Fruit fly (Drosophila melanogaster) whole organism, embryonic: Measurements from ENCODE around the gene UbcE2H.

Experiments
- Abd-B ChIP-seq: fragments of 200-800 bp; sonication (Bioruptor generic); optimal IDR thresholded peaks from 2 replicates; lab custom pipeline; 2018; ENCODE audit warnings: missing biosample characterization, mild to moderate bottlenecking, missing genetic modification characterization, moderate library complexity
- Aef1 ChIP-seq: fragments of 200-800 bp; sonication (Bioruptor generic); IDR thresholded peaks from 3 replicates; pipeline ENCODE4 v1.3.6; 2022; ENCODE audit warnings: missing biosample characterization, missing genetic modification characterization
- BEAF-32 ChIP-seq: fragments of 200-800 bp; sonication (Bioruptor generic); optimal IDR thresholded peaks from 3 replicates; lab custom pipeline; 2017; ENCODE audit warnings: missing biosample characterization, missing genetic modification characterization, mild to moderate bottlenecking, moderate library complexity, missing genetic modification reagents
- BtbVII ChIP-seq: fragments of 200-800 bp; sonication (Bioruptor generic); optimal IDR thresholded peaks from 3 replicates; lab custom pipeline; 2017; ENCODE audit warnings: missing biosample characterization, mild to moderate bottlenecking, missing genetic modification characterization
- CG10654 ChIP-seq: fragments of 200-800 bp; sonication (Bioruptor generic); optimal IDR thresholded peaks from 2 replicates; lab custom pipeline; 2016; ENCODE audit warnings: missing biosample characterization, missing genetic modification characterization
- CG12299 ChIP-seq: fragments of 200-800 bp; sonication (Bioruptor generic); optimal IDR thresholded peaks from 2 replicates; lab custom pipeline; 2018; ENCODE audit warnings: missing biosample characterization, mild to moderate bottlenecking, missing genetic modification characterization
- CG14014 ChIP-seq: fragments of 200-800 bp; sonication (Bioruptor generic); IDR thresholded peaks from 2 replicates; pipeline ENCODE4 v1.3.6; 2022; ENCODE audit warnings: missing biosample characterization, missing genetic modification characterization
- CG15514 ChIP-seq: fragments of 200-800 bp; sonication (Bioruptor generic); optimal IDR thresholded peaks from 3 replicates; lab custom pipeline; 2017; ENCODE audit warnings: missing biosample characterization, missing genetic modification characterization, mild to moderate bottlenecking, moderate library complexity, missing genetic modification reagents
- CG1602 ChIP-seq: fragments of 200-800 bp; sonication (Bioruptor generic); optimal IDR thresholded peaks from 3 replicates; lab custom pipeline; 2016; ENCODE audit warnings: missing biosample characterization, missing genetic modification characterization
- CG2129 ChIP-seq: fragments of 200-800 bp; sonication (Bioruptor generic); IDR thresholded peaks from 2 replicates; pipeline ENCODE4 v1.3.6; 2022; ENCODE audit warnings: missing biosample characterization, missing genetic modification characterization; ENCODE audit not compliant: partially characterized antibody
- CG30403 ChIP-seq: fragments of 200-800 bp; sonication (Bioruptor generic); optimal IDR thresholded peaks from 3 replicates; lab custom pipeline; 2016; ENCODE audit warnings: missing biosample characterization, missing genetic modification characterization
- CG31224 ChIP-seq: fragments of 200-800 bp; sonication (Bioruptor generic); IDR thresholded peaks from 2 replicates; pipeline ENCODE4 v1.3.6; 2022; ENCODE audit warnings: missing biosample characterization, missing genetic modification characterization
- CG31441 ChIP-seq: fragments of 200-800 bp; sonication (Bioruptor generic); IDR thresholded peaks from 2 replicates; pipeline ENCODE4 v1.3.6; 2022; ENCODE audit warnings: missing biosample characterization, missing genetic modification characterization
- CG34224 ChIP-seq: fragments of 200-800 bp; sonication (Bioruptor generic); IDR thresholded peaks from 3 replicates; pipeline ENCODE4 v1.3.6; 2022; ENCODE audit warnings: missing biosample characterization, missing genetic modification characterization; ENCODE audit not compliant: partially characterized antibody
- CG3838 ChIP-seq: fragments of 200-800 bp; sonication (Bioruptor generic); optimal IDR thresholded peaks from 3 replicates; lab custom pipeline; 2016; ENCODE audit warnings: missing biosample characterization, missing genetic modification characterization
- CG42726 ChIP-seq: fragments of 200-800 bp; sonication (Bioruptor generic); IDR thresholded peaks from 2 replicates; pipeline ENCODE4 v1.3.6; 2022; ENCODE audit warnings: missing biosample characterization, missing genetic modification characterization; ENCODE audit not compliant: partially characterized antibody
- CG4282 ChIP-seq: fragments of 200-800 bp; sonication (Bioruptor generic); optimal IDR thresholded peaks from 2 replicates; lab custom pipeline; 2016; ENCODE audit warnings: missing biosample characterization, missing genetic modification characterization
- CG43689 ChIP-seq: fragments of 200-800 bp; sonication (Bioruptor generic); IDR thresholded peaks from 2 replicates; pipeline ENCODE4 v1.3.6; 2022; ENCODE audit warnings: missing biosample characterization, missing genetic modification characterization
- CG4730 ChIP-seq: fragments of 200-800 bp; sonication (Bioruptor generic); IDR thresholded peaks from 2 replicates; pipeline ENCODE4 v1.3.6; 2022; ENCODE audit warnings: missing biosample characterization, missing genetic modification characterization
- CG6765 ChIP-seq: fragments of 200-800 bp; sonication (Bioruptor generic); optimal IDR thresholded peaks from 3 replicates; lab custom pipeline; 2017; ENCODE audit warnings: missing biosample characterization, mild to moderate bottlenecking, missing genetic modification characterization
- CG7357 ChIP-seq: fragments of 200-800 bp; sonication (Bioruptor generic); IDR thresholded peaks from 3 replicates; pipeline ENCODE4 v1.3.6; 2022; ENCODE audit warnings: missing biosample characterization, missing genetic modification characterization
- CG8290 ChIP-seq, 3 experiments: fragments of 200-800 bp; sonication (Bioruptor generic); optimal IDR thresholded peaks; 2 replicates each; lab custom pipeline; 2016 to 2019; ENCODE audit warnings: missing biosample characterization in 3 of 3, missing genetic modification characterization in 3 of 3, mild to moderate bottlenecking in 2 of 3, moderate library complexity in 1 of 3
- CG8359 ChIP-seq: fragments of 200-800 bp; sonication (Bioruptor generic); optimal IDR thresholded peaks from 2 replicates; lab custom pipeline; 2017; ENCODE audit warnings: missing biosample characterization, mild to moderate bottlenecking, missing genetic modification characterization, borderline replicate concordance
- CG9817 ChIP-seq: fragments of 200-800 bp; sonication (Bioruptor generic); optimal IDR thresholded peaks from 2 replicates; lab custom pipeline; 2018; ENCODE audit warnings: missing biosample characterization, mild to moderate bottlenecking, missing genetic modification characterization, moderate library complexity
- Dbx ChIP-seq: fragments of 200-800 bp; sonication (Bioruptor generic); IDR thresholded peaks from 3 replicates; pipeline ENCODE4 v1.3.6; 2022; ENCODE audit warnings: missing biosample characterization, missing genetic modification characterization
- Doc3 ChIP-seq: fragments of 200-800 bp; sonication (Bioruptor generic); IDR thresholded peaks from 3 replicates; pipeline ENCODE4 v1.3.6; 2022; ENCODE audit warnings: missing biosample characterization, missing genetic modification characterization; ENCODE audit not compliant: partially characterized antibody
- ERR ChIP-seq: fragments of 200-800 bp; sonication (Bioruptor generic); optimal IDR thresholded peaks from 2 replicates; lab custom pipeline; 2016; ENCODE audit warnings: missing biosample characterization, missing genetic modification characterization
- Ets97D ChIP-seq: fragments of 200-800 bp; sonication (Bioruptor generic); optimal IDR thresholded peaks from 3 replicates; lab custom pipeline; 2016; ENCODE audit warnings: missing biosample characterization, missing genetic modification characterization
- Lhr ChIP-seq: fragments of 200-800 bp; sonication (Bioruptor generic); optimal IDR thresholded peaks from 3 replicates; lab custom pipeline; 2017; ENCODE audit warnings: mild to moderate bottlenecking, missing biosample characterization, missing genetic modification reagents, missing genetic modification characterization
- Neu2 ChIP-seq: fragments of 200-800 bp; sonication (Bioruptor generic); optimal IDR thresholded peaks from 3 replicates; lab custom pipeline; 2016; ENCODE audit warnings: missing biosample characterization, missing genetic modification characterization, borderline replicate concordance
- Nf-YA ChIP-seq: fragments of 200-800 bp; sonication (Bioruptor generic); IDR thresholded peaks from 2 replicates; pipeline ENCODE4 v1.3.6; 2022; ENCODE audit warnings: missing biosample characterization, missing genetic modification characterization
- Ssrp ChIP-seq: fragments of 200-800 bp; sonication (Bioruptor generic); optimal IDR thresholded peaks from 2 replicates; lab custom pipeline; 2018; ENCODE audit warnings: missing biosample characterization, mild to moderate bottlenecking, missing genetic modification characterization, moderate library complexity
- Trl ChIP-seq, 3 experiments: fragments of >200 bp in 2 of 3; fragments of 200-800 bp in 1 of 3; sonication (Bioruptor generic) in 1 of 3; optimal IDR thresholded peaks; 2 replicates in 1 of 3; 3 replicates in 2 of 3; lab custom pipeline; 2016 to 2017; ENCODE audit warnings: missing biosample characterization in 1 of 3, missing genetic modification characterization in 1 of 3
- chm ChIP-seq: fragments of 200-800 bp; sonication (Bioruptor generic); IDR thresholded peaks from 2 replicates; pipeline ENCODE4 v1.3.6; 2022; ENCODE audit warnings: missing biosample characterization, missing genetic modification characterization
- crol ChIP-seq: fragments of 200-800 bp; sonication (Bioruptor generic); IDR thresholded peaks from 2 replicates; pipeline ENCODE4 v1.3.6; 2022; ENCODE audit warnings: missing biosample characterization, missing genetic modification characterization
- dm ChIP-seq: fragments of 200-800 bp; sonication (Bioruptor generic); optimal IDR thresholded peaks from 3 replicates; lab custom pipeline; 2016; ENCODE audit warnings: missing biosample characterization, missing genetic modification characterization
- dysf ChIP-seq: fragments of 200-800 bp; sonication (Bioruptor generic); IDR thresholded peaks from 3 replicates; pipeline ENCODE4 v1.3.6; 2022; ENCODE audit warnings: missing biosample characterization, missing genetic modification characterization
- en ChIP-seq: fragments of 200-800 bp; sonication (Bioruptor generic); optimal IDR thresholded peaks from 2 replicates; lab custom pipeline; 2016; ENCODE audit warnings: missing biosample characterization, missing genetic modification characterization
- esg ChIP-seq: fragments of 200-800 bp; sonication (Bioruptor generic); conservative IDR thresholded peaks from 2 replicates; pipeline ENCODE4 v1.3.6; 2022; ENCODE audit warnings: missing biosample characterization, missing genetic modification characterization
- ewg ChIP-seq: fragments of 200-800 bp; sonication (Bioruptor generic); optimal IDR thresholded peaks from 3 replicates; lab custom pipeline; 2017; ENCODE audit warnings: mild to moderate bottlenecking, missing biosample characterization, missing genetic modification reagents, missing genetic modification characterization
- fd96Cb ChIP-seq: fragments of 200-800 bp; sonication (Bioruptor generic); optimal IDR thresholded peaks from 2 replicates; lab custom pipeline; 2018; ENCODE audit warnings: missing biosample characterization, mild to moderate bottlenecking, missing genetic modification characterization, moderate library complexity
- grn ChIP-seq: fragments of 200-800 bp; sonication (Bioruptor generic); optimal IDR thresholded peaks from 3 replicates; lab custom pipeline; 2017; ENCODE audit warnings: missing biosample characterization, missing genetic modification characterization
- nerfin-1 ChIP-seq: fragments of 200-800 bp; sonication (Bioruptor generic); optimal IDR thresholded peaks from 3 replicates; lab custom pipeline; 2019; ENCODE audit warnings: missing biosample characterization, mild to moderate bottlenecking, missing genetic modification characterization, moderate library complexity
- org-1 ChIP-seq: fragments of 200-800 bp; sonication (Bioruptor generic); optimal IDR thresholded peaks from 2 replicates; lab custom pipeline; 2017; ENCODE audit warnings: missing biosample characterization, missing genetic modification characterization
- pzg ChIP-seq: fragments of 200-800 bp; sonication (Bioruptor generic); optimal IDR thresholded peaks from 3 replicates; lab custom pipeline; 2018; ENCODE audit warnings: missing biosample characterization, mild to moderate bottlenecking, missing genetic modification characterization, moderate library complexity
- stwl ChIP-seq: fragments of 200-800 bp; sonication (Bioruptor generic); optimal IDR thresholded peaks from 3 replicates; lab custom pipeline; 2018; ENCODE audit warnings: missing biosample characterization, mild to moderate bottlenecking, missing genetic modification characterization, moderate library complexity
- tio ChIP-seq: fragments of 200-800 bp; sonication (Bioruptor generic); optimal IDR thresholded peaks from 2 replicates; lab custom pipeline; 2017; ENCODE audit warnings: missing biosample characterization, missing genetic modification characterization, inconsistent platforms
- ttk ChIP-seq: fragments of 200-800 bp; sonication (Bioruptor generic); IDR thresholded peaks from 2 replicates; pipeline ENCODE4 v2.1.2; 2022; ENCODE audit warnings: missing biosample characterization, missing genetic modification characterization
- zen ChIP-seq: fragments of 200-800 bp; sonication (Bioruptor generic); optimal IDR thresholded peaks from 3 replicates; lab custom pipeline; 2018; ENCODE audit warnings: missing biosample characterization, mild to moderate bottlenecking, missing genetic modification characterization, moderate library complexity

Gene UbcE2H

DNA sequence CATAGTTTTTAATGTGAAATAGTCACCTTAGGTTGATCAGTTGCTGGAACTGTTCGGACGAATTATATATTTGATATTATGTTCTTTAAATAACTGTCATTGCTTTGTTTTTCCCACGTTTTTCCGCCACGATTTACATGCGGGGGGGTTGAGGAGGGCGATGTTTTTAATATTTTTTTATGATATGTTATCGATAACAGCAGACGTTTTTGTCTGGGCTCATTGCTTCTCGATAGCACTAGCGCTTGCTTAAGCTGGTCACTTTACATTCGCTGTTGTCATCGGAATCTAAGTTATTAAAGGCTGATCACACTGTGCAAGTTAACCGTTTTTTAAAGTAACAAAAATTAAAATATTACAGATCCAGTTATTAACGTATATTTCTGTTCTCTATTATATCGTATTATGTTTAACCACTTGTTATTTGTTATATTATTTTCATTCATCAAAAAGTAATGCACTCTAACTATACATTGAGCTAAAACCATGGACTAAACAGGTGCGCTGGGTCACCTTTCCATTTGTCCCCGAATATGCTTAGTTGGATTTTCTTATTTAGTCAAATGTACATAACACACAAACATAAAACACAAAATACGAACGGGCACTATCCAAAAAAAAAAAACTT lies 18.4 kb downstream of the UbcE2H start, which contains the start of the genes Upf2 and CG1571 (continued):
- peak; percentile 60; the same call in 2 of the 3 replicates for TF ChIP-seq CG7357 (GFP tag; lab: Robert Waterston, UW)
- no peak for TF ChIP-seq Neu2 (GFP tag; lab: Kevin White, UChicago)
- no peak for TF ChIP-seq CG14014 (GFP tag; lab: Robert Waterston, UW)
- TF ChIP-seq zen (tag; lab: Kevin White, UChicago) = no peak
- peak; percentile 74 for TF ChIP-seq CG34224 (GFP tag; lab: Robert Waterston, UW)
- TF ChIP-seq ttk (GFP tag; lab: Robert Waterston, UW) = no peak
- no peak for TF ChIP-seq Aef1 (GFP tag; lab: Robert Waterston, UW)
- TF ChIP-seq BEAF-32 (GFP tag; lab: Kevin White, UChicago) = peak; percentile 70
- TF ChIP-seq dm (GFP tag; lab: Kevin White, UChicago) = peak; percentile 73
- TF ChIP-seq CG9817 (tag; lab: Kevin White, UChicago) = no peak
- TF ChIP-seq tio = no peak
- no peak for TF ChIP-seq CG30403 (GFP tag; lab: Kevin White, UChicago)
- TF ChIP-seq Ets97D (GFP tag; lab: Kevin White, UChicago) = peak; percentile 78
- TF ChIP-seq CG10654 = no peak
- TF ChIP-seq Ssrp (tag; lab: Kevin White, UChicago) = no peak
- no peak for TF ChIP-seq nerfin-1 (tag; lab: Kevin White, UChicago)
- TF ChIP-seq CG15514 (GFP tag; lab: Kevin White, UChicago) = peak; percentile 82
- no peak for TF ChIP-seq ERR (GFP tag; lab: Kevin White, UChicago)
- no peak for TF ChIP-seq CG8359 (GFP tag; lab: Kevin White, UChicago)
- no peak for TF ChIP-seq ewg (GFP tag; lab: Kevin White, UChicago)
- no peak for TF ChIP-seq CG31224 (GFP tag; lab: Robert Waterston, UW)
- no peak for TF ChIP-seq BtbVII (GFP tag; lab: Kevin White, UChicago)
- no peak for TF ChIP-seq fd96Cb (tag; lab: Kevin White, UChicago)
- no peak for TF ChIP-seq Dbx (GFP tag; lab: Robert Waterston, UW)
- 0 out of 2 replicates have a peak, but pooled peaks have one; percentile 13 for TF ChIP-seq CG2129
- no peak for TF ChIP-seq grn (GFP tag; lab: Kevin White, UChicago)
- peak; percentile 42 for TF ChIP-seq Lhr
- peak; percentile 94 for TF ChIP-seq crol
- peak; percentile 87 for TF ChIP-seq pzg (GFP tag; lab: Kevin White, UChicago)
- TF ChIP-seq CG4730 (GFP tag; lab: Robert Waterston, UW) = no peak
- no peak for TF ChIP-seq org-1
- TF ChIP-seq Abd-B (GFP tag; lab: Kevin White, UChicago) = peak; percentile 67
- no peak for TF ChIP-seq Trl (optimal IDR thresholded peaks at IDR 0.05; lab: Kevin White, UChicago)
- no peak for TF ChIP-seq Trl (GFP tag; optimal IDR thresholded peaks at IDR 0.05; lab: Kevin White, UChicago)
- TF ChIP-seq CG3838 (GFP tag; lab: Kevin White, UChicago) = no peak
- 0 out of 3 replicates have a peak, but pooled peaks have one; percentile 33 for TF ChIP-seq Doc3 (GFP tag; lab: Robert Waterston, UW)
- TF ChIP-seq CG6765 (GFP tag; lab: Kevin White, UChicago) = no peak
- TF ChIP-seq CG4282 (GFP tag; lab: Kevin White, UChicago) = no peak
- TF ChIP-seq chm (GFP tag; lab: Robert Waterston, UW) = no peak
- TF ChIP-seq stwl (tag; lab: Kevin White, UChicago) = peak; percentile 90
- TF ChIP-seq Nf-YA = no peak
- TF ChIP-seq CG31441 (GFP tag; lab: Robert Waterston, UW) = no peak
- TF ChIP-seq CG12299 (tag; lab: Kevin White, UChicago) = no peak
- no peak for TF ChIP-seq CG42726
- TF ChIP-seq en = no peak
- no peak for TF ChIP-seq CG1602
- TF ChIP-seq CG8290 (GFP tag; optimal IDR thresholded peaks at IDR 0.05; lab: Kevin White, UChicago) = peak; percentile 0
- TF ChIP-seq CG8290 (tag; optimal IDR thresholded peaks at IDR 0.05; lab: Kevin White, UChicago) = no peak
- no peak for TF ChIP-seq esg (GFP tag; lab: Robert Waterston, UW)
- TF ChIP-seq dysf (GFP tag; lab: Robert Waterston, UW) = no peak
- no peak for TF ChIP-seq CG43689 (GFP tag; lab: Robert Waterston, UW)
